Worm (Caenorhabditis elegans): ENCODE data around the gene srg-13.

Gene srg-13

ce11 chrIII:4688356-4688755 lies 16.3 kb downstream of the srg-13 start, which contains the start of gene tag-243:
Gene tag-243, minus strand, starts transcription at chrIII:4688456.
- TF ChIP-seq tra-1 (GFP tag; IDR thresholded peaks at IDR 0.05), result no peak

ce11 chrIII:4688965-4689364 lies 16.9 kb downstream of the srg-13 start, which contains the start of gene ppat-1:
Gene ppat-1, plus strand, starts transcription at chrIII:4689280.
- no peak for TF ChIP-seq T20F7.1 (GFP tag; optimal IDR thresholded peaks at IDR 0.05)
- TF ChIP-seq aha-1 (tag), result peak; percentile 75
- TF ChIP-seq mdt-29 (GFP tag; IDR thresholded peaks at IDR 0.05), result no peak
- no peak for TF ChIP-seq ceh-82 (tag; optimal IDR thresholded peaks at IDR 0.05)
- no peak for TF ChIP-seq snpc-4 (tag; optimal IDR thresholded peaks at IDR 0.05)
- TF ChIP-seq mdl-1 (tag; optimal IDR thresholded peaks at IDR 0.05), result no peak
- TF ChIP-seq php-3 (GFP tag; IDR thresholded peaks at IDR 0.05), result 0 out of 2 replicates have a peak, but pooled peaks have one; percentile 14
- TF ChIP-seq spr-3 (GFP tag; optimal IDR thresholded peaks at IDR 0.05), result no peak
- TF ChIP-seq F37D6.2 (tag; optimal IDR thresholded peaks at IDR 0.05), result no peak
- no peak for TF ChIP-seq nhr-111 (GFP tag; optimal IDR thresholded peaks at IDR 0.05)
- TF ChIP-seq lin-29 (GFP tag; IDR thresholded peaks at IDR 0.05), result no peak
- no peak for TF ChIP-seq daf-16 (GFP tag; optimal IDR thresholded peaks at IDR 0.05)
- peak; percentile 73 for TF ChIP-seq daf-16 (tag; optimal IDR thresholded peaks at IDR 0.05)

ce11 chrIII:4689595-4689994 lies 17.5 kb downstream of the srg-13 start:
- TF ChIP-seq daf-8 (GFP tag; IDR thresholded peaks at IDR 0.05) (0 out of 2 replicates have a peak, but pooled peaks have one; percentile 59), Y48G9A.11 (GFP tag; IDR thresholded peaks at IDR 0.05) (peak; percentile 81), snpc-4 (tag; optimal IDR thresholded peaks at IDR 0.05) (no peak), nhr-48 (tag; optimal IDR thresholded peaks at IDR 0.05) (peak; percentile 77), dve-1 (tag; optimal IDR thresholded peaks at IDR 0.05; ENCODE audit: insufficient read depth) (peak; percentile 76), dpl-1 (GFP tag; optimal IDR thresholded peaks at IDR 0.05) (peak; percentile 60), ceh-82 (tag; optimal IDR thresholded peaks at IDR 0.05) (no peak), ceh-28 (tag; optimal IDR thresholded peaks at IDR 0.05) (no peak), nhr-76 (tag; optimal IDR thresholded peaks at IDR 0.05) (no peak), lin-15B (tag; optimal IDR thresholded peaks at IDR 0.05) (no peak), daf-16 (GFP tag; optimal IDR thresholded peaks at IDR 0.05) (peak; percentile 70 to 80), daf-16 (tag; optimal IDR thresholded peaks at IDR 0.05) (peak; percentile 68), F49E8.2 (tag; optimal IDR thresholded peaks at IDR 0.05; ENCODE audit: borderline replicate concordance) (peak; percentile 75), nhr-41 (GFP tag; IDR thresholded peaks at IDR 0.05) (peak; percentile 91), Y75B8A.6 (GFP tag; IDR thresholded peaks at IDR 0.05) (no peak; the same call in 1 of the 2 replicates), egl-43 (GFP tag; IDR thresholded peaks at IDR 0.05) (peak; percentile 94), ceh-20 (GFP tag; IDR thresholded peaks at IDR 0.05) (peak; percentile 75; the same call in 1 of the 2 replicates), nhr-10 (tag; optimal IDR thresholded peaks at IDR 0.05) (no peak), Y105C5A.15 (GFP tag; IDR thresholded peaks at IDR 0.05) (0 out of 2 replicates have a peak, but pooled peaks have one; percentile 44), nhr-102 (tag; optimal IDR thresholded peaks at IDR 0.05) (peak; percentile 59), T26A8.4 (GFP tag; IDR thresholded peaks at IDR 0.05) (peak; percentile 78), nhr-237 (tag; optimal IDR thresholded peaks at IDR 0.05) (no peak), hlh-11 (tag; optimal IDR thresholded peaks at IDR 0.05) (peak; percentile 76), egl-27 (tag; optimal IDR thresholded peaks at IDR 0.05) (no peak), lin-38 (GFP tag; IDR thresholded peaks at IDR 0.05) (peak; percentile 83), cey-2 (tag; optimal IDR thresholded peaks at IDR 0.05; ENCODE audit: borderline replicate concordance, insufficient read depth) (no peak), lin-29 (GFP tag; IDR thresholded peaks at IDR 0.05) (0 out of 2 replicates have a peak, but pooled peaks have one; percentile 14), ceh-62 (tag; optimal IDR thresholded peaks at IDR 0.05) (no peak), fos-1 (tag; optimal IDR thresholded peaks at IDR 0.05) (no peak), lin-1 (GFP tag; IDR thresholded peaks at IDR 0.05) (peak; percentile 86), arid-1 (GFP tag; conservative IDR thresholded peaks at IDR 0.05) (peak; percentile 89), duxl-1 (tag; optimal IDR thresholded peaks at IDR 0.05; ENCODE audit: poor library complexity) (peak; percentile 85), gei-8 (GFP tag; optimal IDR thresholded peaks at IDR 0.05) (peak; percentile 84), nhr-28 (tag; optimal IDR thresholded peaks at IDR 0.05) (peak; percentile 48), aly-2 (tag; optimal IDR thresholded peaks at IDR 0.05) (peak; percentile 40), lir-3 (tag; optimal IDR thresholded peaks at IDR 0.05) (peak; percentile 75), F26F4.8 (GFP tag; conservative IDR thresholded peaks at IDR 0.05) (peak; percentile 96), pqm-1 (tag; optimal IDR thresholded peaks at IDR 0.05) (peak; percentile 53)

Measured in whole organism, L4 larva.